Worm (Caenorhabditis elegans): Measurements from ENCODE around the gene dim-1.

Gene dim-1

ce11 chrX:8029080-8029479 lies 28.9 kb downstream of the dim-1 start, which contains the start of gene C34D10.1 (continued):
- peak in 1 of 2 experiments; percentile 73 for TF ChIP-seq mdl-1 (tag; optimal IDR thresholded peaks at IDR 0.05)
- peak; percentile 69 for TF ChIP-seq rbr-2 (tag; optimal IDR thresholded peaks at IDR 0.05)
- TF ChIP-seq nhr-28 (tag; optimal IDR thresholded peaks at IDR 0.05) = peak; percentile 69
- peak in 1 of 2 experiments; percentile 32 for TF ChIP-seq unc-62 (GFP tag; optimal IDR thresholded peaks at IDR 0.05 in 1 of 2)
- TF ChIP-seq unc-62 (tag; optimal IDR thresholded peaks at IDR 0.05) = no peak
- TF ChIP-seq lin-29 (GFP tag; IDR thresholded peaks at IDR 0.05) = 0 out of 2 replicates have a peak, but pooled peaks have one; percentile 18
- TF ChIP-seq Y5F2A.4 (GFP tag; optimal IDR thresholded peaks at IDR 0.05) = no peak
- no peak for TF ChIP-seq duxl-1 (tag; optimal IDR thresholded peaks at IDR 0.05; ENCODE audit: poor library complexity)
- TF ChIP-seq dmd-9 (GFP tag; IDR thresholded peaks at IDR 0.05) = 0 out of 2 replicates have a peak, but pooled peaks have one; percentile 11
- TF ChIP-seq daf-16 (GFP tag; optimal IDR thresholded peaks at IDR 0.05) = no peak
- peak; percentile 56 for TF ChIP-seq daf-16 (tag; optimal IDR thresholded peaks at IDR 0.05)
- peak; percentile 64 for TF ChIP-seq dve-1 (tag; optimal IDR thresholded peaks at IDR 0.05; ENCODE audit: insufficient read depth)
- peak; percentile 88 for TF ChIP-seq mxl-3 (GFP tag; optimal IDR thresholded peaks at IDR 0.05)
- TF ChIP-seq Y105C5A.15 (GFP tag; IDR thresholded peaks at IDR 0.05) = no peak
- TF ChIP-seq ztf-11 (tag; optimal IDR thresholded peaks at IDR 0.05) = no peak
- 0 out of 2 replicates have a peak, but pooled peaks have one; percentile 19 for TF ChIP-seq pha-4 (GFP tag; IDR thresholded peaks at IDR 0.05)
- peak; percentile 25 for TF ChIP-seq pha-4 (tag; optimal IDR thresholded peaks at IDR 0.05)
- TF ChIP-seq hmg-1.1 (GFP tag; IDR thresholded peaks at IDR 0.05) = peak; percentile 78
- no peak for TF ChIP-seq nhr-76 (tag; optimal IDR thresholded peaks at IDR 0.05)
- TF ChIP-seq ZK546.5 (tag; optimal IDR thresholded peaks at IDR 0.05) = no peak
- TF ChIP-seq lir-3 (tag; optimal IDR thresholded peaks at IDR 0.05) = no peak
- peak; percentile 85 for TF ChIP-seq mep-1 (tag; optimal IDR thresholded peaks at IDR 0.05)
- no peak for TF ChIP-seq cey-2 (tag; optimal IDR thresholded peaks at IDR 0.05; ENCODE audit: borderline replicate concordance, insufficient read depth)
- no peak for TF ChIP-seq saeg-2 (GFP tag; IDR thresholded peaks at IDR 0.05)
- no peak for TF ChIP-seq set-16 (GFP tag; IDR thresholded peaks at IDR 0.05)
- peak; percentile 77 for TF ChIP-seq nhr-6 (tag; optimal IDR thresholded peaks at IDR 0.05)
- no peak for TF ChIP-seq attf-4 (tag; optimal IDR thresholded peaks at IDR 0.05)
- TF ChIP-seq tag-97 (GFP tag; IDR thresholded peaks at IDR 0.05) = no peak
- no peak for TF ChIP-seq spr-1 (tag; optimal IDR thresholded peaks at IDR 0.05)
- TF ChIP-seq zip-2 (tag; optimal IDR thresholded peaks at IDR 0.05) = no peak
- TF ChIP-seq nhr-102 (tag; optimal IDR thresholded peaks at IDR 0.05) = peak; percentile 26
- peak; percentile 65 for TF ChIP-seq mes-2 (tag; optimal IDR thresholded peaks at IDR 0.05; ENCODE audit: poor library complexity, severe bottlenecking)
- no peak for TF ChIP-seq madf-9 (GFP tag; conservative IDR thresholded peaks at IDR 0.05)
- TF ChIP-seq D1046.2 (GFP tag; IDR thresholded peaks at IDR 0.05) = no peak
- peak; percentile 65 for TF ChIP-seq nhr-11 (tag; optimal IDR thresholded peaks at IDR 0.05)
- no peak for TF ChIP-seq aly-2 (tag; optimal IDR thresholded peaks at IDR 0.05)
- no peak for TF ChIP-seq dmd-8 (GFP tag; IDR thresholded peaks at IDR 0.05)
- TF ChIP-seq lsy-2 (tag; optimal IDR thresholded peaks at IDR 0.05) = peak in 1 of 2 experiments; percentile 73
- peak; percentile 88 for TF ChIP-seq hlh-30 (tag; optimal IDR thresholded peaks at IDR 0.05; ENCODE audit: insufficient read depth)
- TF ChIP-seq lim-7 (GFP tag; IDR thresholded peaks at IDR 0.05) = no peak
- TF ChIP-seq nhr-25 (tag; optimal IDR thresholded peaks at IDR 0.05; ENCODE audit: borderline replicate concordance, insufficient read depth) = peak; percentile 61
- no peak for TF ChIP-seq mdt-29 (GFP tag; IDR thresholded peaks at IDR 0.05)
- no peak for TF ChIP-seq daf-19 (GFP tag; conservative IDR thresholded peaks at IDR 0.05)
- TF ChIP-seq jun-1 (tag; optimal IDR thresholded peaks at IDR 0.05) = no peak
- no peak for TF ChIP-seq madf-5 (GFP tag; IDR thresholded peaks at IDR 0.05)
- TF ChIP-seq nhr-111 (GFP tag; optimal IDR thresholded peaks at IDR 0.05) = no peak
- no peak for TF ChIP-seq nhr-42 (GFP tag; IDR thresholded peaks at IDR 0.05)
- peak; percentile 17; the same call in 1 of the 2 replicates for TF ChIP-seq lin-1 (GFP tag; IDR thresholded peaks at IDR 0.05)
- TF ChIP-seq ceh-32 (tag; optimal IDR thresholded peaks at IDR 0.05; ENCODE audit: poor library complexity) = no peak
- TF ChIP-seq F37D6.2 (tag; optimal IDR thresholded peaks at IDR 0.05) = no peak
- TF ChIP-seq R02D3.7 (tag; optimal IDR thresholded peaks at IDR 0.05) = no peak

Data from whole organism, L4 larva.